Worm (Caenorhabditis elegans): ENCODE results near the gene F53B1.9.

ce11 chrX:2116304-2116867 is 15.3 kb downstream of the F53B1.9 start:
- TF ChIP-seq lin-11 (tag; optimal IDR thresholded peaks at IDR 0.05) (no peak), ceh-9 (tag; optimal IDR thresholded peaks at IDR 0.05) (no peak), pax-1 (tag; optimal IDR thresholded peaks at IDR 0.05) (no peak), odd-2 (tag; optimal IDR thresholded peaks at IDR 0.05) (no peak)
